Worm (Caenorhabditis elegans): Measurements from ENCODE around the gene atfs-1.

atfs-1 gene

ce11 chrV:14185438-14185837, 8.0 kb upstream of the atfs-1 start, which contains the start of the genes trm-1 and ints-2:
Gene trm-1 (minus strand): TSS chrV:14185612.
Gene ints-2 (plus strand): TSS chrV:14185686.
- TF ChIP-seq dmd-4 (tag; optimal IDR thresholded peaks at IDR 0.05; ENCODE audit: borderline replicate concordance) (no peak), hlh-6 (tag; optimal IDR thresholded peaks at IDR 0.05) (no peak), unc-55 (GFP tag; optimal IDR thresholded peaks at IDR 0.05) (no peak), hlh-30 (tag; optimal IDR thresholded peaks at IDR 0.05; ENCODE audit: insufficient read depth) (no peak), ref-2 (tag; optimal IDR thresholded peaks at IDR 0.05) (no peak), pqm-1 (tag; optimal IDR thresholded peaks at IDR 0.05) (no peak), tbx-7 (tag; optimal IDR thresholded peaks at IDR 0.05) (no peak), ceh-18 (tag; optimal IDR thresholded peaks at IDR 0.05) (peak; percentile 26), nhr-232 (tag; optimal IDR thresholded peaks at IDR 0.05) (no peak), K09A11.1 (tag; optimal IDR thresholded peaks at IDR 0.05; ENCODE audit: insufficient read depth) (no peak), ceh-30 (tag; optimal IDR thresholded peaks at IDR 0.05) (no peak), pat-9 (tag; optimal IDR thresholded peaks at IDR 0.05) (no peak), unc-3 (GFP tag; conservative IDR thresholded peaks at IDR 0.05) (no peak), unc-3 (tag; optimal IDR thresholded peaks at IDR 0.05) (no peak), gmeb-2 (tag; optimal IDR thresholded peaks at IDR 0.05) (no peak), T23F11.4 (GFP tag; optimal IDR thresholded peaks at IDR 0.05) (no peak), dve-1 (tag; optimal IDR thresholded peaks at IDR 0.05) (no peak), unc-86 (tag; optimal IDR thresholded peaks at IDR 0.05) (no peak), nfya-1 (tag; optimal IDR thresholded peaks at IDR 0.05) (peak; percentile 2), elt-4 (tag; optimal IDR thresholded peaks at IDR 0.05) (no peak), ceh-14 (tag; optimal IDR thresholded peaks at IDR 0.05) (no peak), ceh-31 (tag; optimal IDR thresholded peaks at IDR 0.05) (peak; percentile 50), lim-6 (tag; optimal IDR thresholded peaks at IDR 0.05) (no peak), pax-1 (tag; optimal IDR thresholded peaks at IDR 0.05) (no peak), ama-1 (optimal IDR thresholded peaks at IDR 0.05) (no peak), fkh-10 (GFP tag; optimal IDR thresholded peaks at IDR 0.05) (no peak), ceh-19 (GFP tag; optimal IDR thresholded peaks at IDR 0.05) (no peak), C08G9.2 (tag; optimal IDR thresholded peaks at IDR 0.05) (no peak), syd-9 (tag; optimal IDR thresholded peaks at IDR 0.05) (no peak), pag-3 (tag; optimal IDR thresholded peaks at IDR 0.05; ENCODE audit: borderline replicate concordance) (no peak), unc-42 (tag; optimal IDR thresholded peaks at IDR 0.05) (peak; percentile 98), pha-2 (tag; optimal IDR thresholded peaks at IDR 0.05) (no peak), sox-4 (tag; optimal IDR thresholded peaks at IDR 0.05) (no peak)

- TF ChIP-seq F13H6.1 (tag; optimal IDR thresholded peaks at IDR 0.05) (no peak), rnt-1 (tag; optimal IDR thresholded peaks at IDR 0.05) (no peak), ref-2 (tag; optimal IDR thresholded peaks at IDR 0.05) (no peak), nhr-232 (tag; optimal IDR thresholded peaks at IDR 0.05) (no peak), Y22D7AL.16 (tag; optimal IDR thresholded peaks at IDR 0.05) (no peak)
Observed at ce11 chrV:14187104-14187503, 6.4 kb upstream of the atfs-1 start.

- TF ChIP-seq hlh-6 (tag; optimal IDR thresholded peaks at IDR 0.05) (no peak), odd-2 (tag; optimal IDR thresholded peaks at IDR 0.05) (no peak), ref-2 (tag; optimal IDR thresholded peaks at IDR 0.05) (no peak), nfya-1 (tag; optimal IDR thresholded peaks at IDR 0.05) (no peak), nhr-232 (tag; optimal IDR thresholded peaks at IDR 0.05) (no peak), K02D7.2 (tag; optimal IDR thresholded peaks at IDR 0.05) (no peak)
Observed at ce11 chrV:14192870-14193269, 593 bp upstream of the atfs-1 start.

- TF ChIP-seq eyg-1 (tag; optimal IDR thresholded peaks at IDR 0.05) (no peak), pax-1 (tag; optimal IDR thresholded peaks at IDR 0.05) (no peak), K02D7.2 (tag; optimal IDR thresholded peaks at IDR 0.05) (no peak), hlh-30 (tag; optimal IDR thresholded peaks at IDR 0.05; ENCODE audit: insufficient read depth) (no peak), Y22D7AL.16 (tag; optimal IDR thresholded peaks at IDR 0.05) (no peak), ceh-22 (tag; optimal IDR thresholded peaks at IDR 0.05) (no peak), fax-1 (tag; optimal IDR thresholded peaks at IDR 0.05) (no peak), unc-55 (GFP tag; optimal IDR thresholded peaks at IDR 0.05) (no peak), npax-4 (tag; optimal IDR thresholded peaks at IDR 0.05) (no peak), che-1 (tag; optimal IDR thresholded peaks at IDR 0.05) (no peak), pag-3 (tag; optimal IDR thresholded peaks at IDR 0.05; ENCODE audit: borderline replicate concordance) (no peak), hlh-6 (tag; optimal IDR thresholded peaks at IDR 0.05) (no peak), dve-1 (tag; optimal IDR thresholded peaks at IDR 0.05) (no peak), ets-4 (tag; optimal IDR thresholded peaks at IDR 0.05) (no peak), ztf-16 (tag; optimal IDR thresholded peaks at IDR 0.05) (no peak), hlh-13 (GFP tag; optimal IDR thresholded peaks at IDR 0.05) (no peak), unc-42 (tag; optimal IDR thresholded peaks at IDR 0.05) (no peak), mec-3 (tag; optimal IDR thresholded peaks at IDR 0.05; ENCODE audit: borderline replicate concordance) (no peak)
Observed at ce11 chrV:14194514-14194913, 1.1 kb downstream of the atfs-1 start.
